Fruit fly (Drosophila melanogaster) whole organism, wandering third instar larva: ENCODE measurements around the gene JTBR.

Experiments used
- Abd-B ChIP-seq: fragments of >200 bp; optimal IDR thresholded peaks from 2 replicates; lab custom pipeline; 2017; ENCODE audit warnings: missing biosample characterization, missing genetic modification characterization
- CG32264 ChIP-seq: fragments of 200-800 bp; sonication (Bioruptor generic); optimal IDR thresholded peaks from 2 replicates; lab custom pipeline; 2016; ENCODE audit warnings: missing biosample characterization, missing genetic modification characterization
- CG9705 ChIP-seq: fragments of 200-800 bp; sonication (Bioruptor generic); optimal IDR thresholded peaks from 2 replicates; lab custom pipeline; 2018; ENCODE audit warnings: missing biosample characterization, mild to moderate bottlenecking, missing genetic modification characterization
- CrebA ChIP-seq: fragments of 200-800 bp; sonication (Bioruptor generic); optimal IDR thresholded peaks from 2 replicates; lab custom pipeline; 2016; ENCODE audit warnings: missing biosample characterization, mild to moderate bottlenecking, missing genetic modification characterization, borderline replicate concordance
- Dfd ChIP-seq: fragments of >200 bp; optimal IDR thresholded peaks from 2 replicates; lab custom pipeline; 2017; ENCODE audit warnings: missing biosample characterization, missing genetic modification characterization
- Dif ChIP-seq: fragments of 200-275, 200-300 bp; sonication (Bioruptor generic); optimal IDR thresholded peaks from 2 replicates; lab custom pipeline; 2018; ENCODE audit warnings: missing biosample characterization, missing genetic modification characterization; ENCODE audit not compliant: partially characterized antibody
- GATAd ChIP-seq: sonication (Bioruptor generic); optimal IDR thresholded peaks from 2 replicates; lab custom pipeline; 2016; ENCODE audit warnings: missing biosample characterization, missing genetic modification characterization
- HLH106 ChIP-seq: fragments of 200-800 bp; optimal IDR thresholded peaks from 3 replicates; lab custom pipeline; 2019; ENCODE audit warnings: missing biosample characterization, mild to moderate bottlenecking, missing genetic modification characterization, moderate library complexity
- Hnf4 ChIP-seq: fragments of 200-800 bp; sonication (Bioruptor generic); optimal IDR thresholded peaks from 2 replicates; lab custom pipeline; 2016; ENCODE audit warnings: missing biosample characterization, mild to moderate bottlenecking, missing genetic modification characterization
- Hr78 ChIP-seq: fragments of >200 bp; optimal IDR thresholded peaks from 2 replicates; lab custom pipeline; 2017; ENCODE audit warnings: missing biosample characterization, missing genetic modification characterization
- Hr83 ChIP-seq: fragments of 200-300 bp; sonication (Bioruptor generic); optimal IDR thresholded peaks from 2 replicates; lab custom pipeline; 2016; ENCODE audit warnings: missing biosample characterization, mild to moderate bottlenecking, missing genetic modification characterization, moderate library complexity; ENCODE audit not compliant: poor library complexity, severe bottlenecking
- Jra ChIP-seq: sonication (Bioruptor generic); optimal IDR thresholded peaks from 2 replicates; lab custom pipeline; 2016; ENCODE audit warnings: missing biosample characterization, missing genetic modification characterization
- Mio ChIP-seq: sonication (Bioruptor generic); optimal IDR thresholded peaks from 2 replicates; lab custom pipeline; 2016; ENCODE audit warnings: missing biosample characterization, missing genetic modification characterization
- Myc ChIP-seq: fragments of >200 bp; optimal IDR thresholded peaks from 2 replicates; lab custom pipeline; 2017
- N ChIP-seq: fragments of >200 bp; optimal IDR thresholded peaks from 2 replicates; lab custom pipeline; 2018; ENCODE audit warnings: missing biosample characterization, missing external identifiers, missing genetic modification characterization
- OdsH ChIP-seq: fragments of 200-800 bp; sonication (Bioruptor generic); optimal IDR thresholded peaks from 2 replicates; lab custom pipeline; 2016; ENCODE audit warnings: missing biosample characterization, mild to moderate bottlenecking, missing genetic modification characterization
- Rel ChIP-seq, 2 experiments: fragments of 200-800 bp; sonication (Bioruptor generic) in 1 of 2; optimal IDR thresholded peaks; 2 replicates in 1 of 2; 3 replicates in 1 of 2; lab custom pipeline; 2016 to 2019; ENCODE audit warnings: mild to moderate bottlenecking in 2 of 2, missing biosample characterization in 2 of 2, missing genetic modification characterization in 2 of 2, moderate library complexity in 1 of 2
- Sp1 ChIP-seq: fragments of 200-800 bp; sonication (Bioruptor generic); optimal IDR thresholded peaks from 3 replicates; lab custom pipeline; 2019; ENCODE audit warnings: missing biosample characterization, mild to moderate bottlenecking, missing genetic modification characterization, moderate library complexity
- Vsx2 ChIP-seq: fragments of 200-300, 225-300 bp; sonication (Bioruptor generic); optimal IDR thresholded peaks from 2 replicates; lab custom pipeline; 2018; ENCODE audit warnings: missing biosample characterization, missing genetic modification characterization; ENCODE audit not compliant: partially characterized antibody
- br ChIP-seq: fragments of 200-800 bp; sonication (Bioruptor generic); optimal IDR thresholded peaks from 2 replicates; lab custom pipeline; 2016; ENCODE audit warnings: missing biosample characterization, missing genetic modification characterization
- brk ChIP-seq: fragments of 200-800 bp; sonication (Bioruptor generic); optimal IDR thresholded peaks from 2 replicates; lab custom pipeline; 2016; ENCODE audit warnings: missing biosample characterization, mild to moderate bottlenecking, missing genetic modification characterization
- dl ChIP-seq, 2 experiments: fragments of 175-275, 200-275 bp in 1 of 2; fragments of 200-275 bp in 1 of 2; sonication (Bioruptor generic); optimal IDR thresholded peaks; lab custom pipeline; 2018; ENCODE audit warnings: mild to moderate bottlenecking in 2 of 2, missing biosample characterization in 2 of 2, missing genetic modification characterization in 2 of 2, moderate library complexity in 2 of 2; ENCODE audit not compliant: partially characterized antibody in 2 of 2, insufficient read depth in 1 of 2
- dmrt93B ChIP-seq: fragments of 200-800 bp; sonication (Bioruptor generic); optimal IDR thresholded peaks from 2 replicates; lab custom pipeline; 2018; ENCODE audit warnings: missing biosample characterization, mild to moderate bottlenecking, missing genetic modification characterization
- dsf ChIP-seq: sonication (Bioruptor generic); optimal IDR thresholded peaks from 2 replicates; lab custom pipeline; 2016; ENCODE audit warnings: missing biosample characterization, missing genetic modification characterization, borderline replicate concordance
- ey ChIP-seq: fragments of 200-800 bp; sonication (Bioruptor generic); optimal IDR thresholded peaks from 2 replicates; lab custom pipeline; 2016; ENCODE audit warnings: missing biosample characterization, missing genetic modification characterization
- foxo ChIP-seq, 2 experiments: fragments of 200-800 bp; sonication (Bioruptor generic); optimal IDR thresholded peaks; 2 replicates in 1 of 2; 3 replicates in 1 of 2; lab custom pipeline; 2016 to 2017; ENCODE audit warnings: missing biosample characterization in 2 of 2, missing genetic modification characterization in 2 of 2
- fru ChIP-seq: fragments of 200-800 bp; sonication (Bioruptor generic); optimal IDR thresholded peaks from 3 replicates; lab custom pipeline; 2016; ENCODE audit warnings: missing biosample characterization, mild to moderate bottlenecking, missing genetic modification characterization
- h ChIP-seq: fragments of 200-800 bp; sonication (Bioruptor generic); optimal IDR thresholded peaks from 3 replicates; lab custom pipeline; 2016; ENCODE audit warnings: missing biosample characterization, mild to moderate bottlenecking, missing genetic modification characterization
- jim ChIP-seq: fragments of 175-275, 200-325 bp; sonication (Bioruptor generic); optimal IDR thresholded peaks from 2 replicates; lab custom pipeline; 2016; ENCODE audit warnings: missing biosample characterization, mild to moderate bottlenecking, missing genetic modification characterization
- lola ChIP-seq: fragments of >200 bp; optimal IDR thresholded peaks from 2 replicates; lab custom pipeline; 2017; ENCODE audit warnings: missing biosample characterization, missing genetic modification characterization
- pan ChIP-seq: fragments of >200 bp; optimal IDR thresholded peaks from 2 replicates; lab custom pipeline; 2017
- psq ChIP-seq: fragments of 200-800 bp; sonication (Bioruptor generic); optimal IDR thresholded peaks from 3 replicates; lab custom pipeline; 2017; ENCODE audit warnings: missing biosample characterization, mild to moderate bottlenecking, missing genetic modification characterization, moderate library complexity
- rgr ChIP-seq: fragments of 200-800 bp; sonication (Bioruptor generic); optimal IDR thresholded peaks from 3 replicates; lab custom pipeline; 2016; ENCODE audit warnings: missing biosample characterization, mild to moderate bottlenecking, missing genetic modification characterization
- sage ChIP-seq: fragments of 200-800 bp; sonication (Bioruptor generic); optimal IDR thresholded peaks from 2 replicates; lab custom pipeline; 2016; ENCODE audit warnings: missing biosample characterization, mild to moderate bottlenecking, missing genetic modification characterization
- sv ChIP-seq: fragments of 200-800 bp; sonication (Bioruptor generic); optimal IDR thresholded peaks from 3 replicates; lab custom pipeline; 2016; ENCODE audit warnings: missing biosample characterization, missing genetic modification characterization
- tai ChIP-seq: sonication (Bioruptor generic); optimal IDR thresholded peaks from 2 replicates; lab custom pipeline; 2016; ENCODE audit warnings: missing biosample characterization, missing genetic modification characterization
- usp ChIP-seq: fragments of >200 bp; optimal IDR thresholded peaks from 2 replicates; lab custom pipeline; 2017; ENCODE audit warnings: missing biosample characterization, missing genetic modification characterization
- woc ChIP-seq: sonication (Bioruptor generic); optimal IDR thresholded peaks from 2 replicates; lab custom pipeline; 2016; ENCODE audit warnings: missing biosample characterization, mild to moderate bottlenecking, missing genetic modification characterization

The JTBR gene

dm6 chr3L:1817405-1817804 is 14.7 kb upstream of the JTBR start:
- TF ChIP-seq jim (GFP tag; lab: Kevin White, UChicago) (no peak), CrebA (no peak), psq (no peak)

dm6 chr3L:1816614-1817013 is 14.0 kb upstream of the JTBR start:
- TF ChIP-seq dsf (GFP tag; lab: Kevin White, UChicago) (no peak), jim (GFP tag; lab: Kevin White, UChicago) (no peak), HLH106 (tag; lab: Kevin White, UChicago) (no peak), pan (no peak), sage (GFP tag; lab: Kevin White, UChicago) (no peak), GATAd (no peak), Sp1 (GFP tag; lab: Kevin White, UChicago) (no peak), usp (GFP tag; lab: Kevin White, UChicago) (no peak), Rel (GFP tag; optimal IDR thresholded peaks at IDR 0.05; lab: Kevin White, UChicago) (no peak), Rel (tag; optimal IDR thresholded peaks at IDR 0.05; lab: Kevin White, UChicago) (no peak), foxo (GFP tag; optimal IDR thresholded peaks at IDR 0.05; lab: Kevin White, UChicago) (no peak), dmrt93B (no peak), woc (GFP tag; lab: Kevin White, UChicago) (no peak), Myc (lab: Kevin White, UChicago) (no peak), CrebA (no peak), Dif (GFP tag; lab: Kevin White, UChicago) (no peak), Vsx2 (GFP tag; lab: Kevin White, UChicago) (no peak), sv (GFP tag; lab: Kevin White, UChicago) (no peak)

dm6 chr3L:1810288-1810687 is 7.6 kb upstream of the JTBR start, which contains the start of gene GV1:
Gene GV1, plus strand, starts transcription at chr3L:1810588.
- no peak for TF ChIP-seq brk (GFP tag; lab: Kevin White, UChicago)
- peak; percentile 40 for TF ChIP-seq h
- TF ChIP-seq Sp1 (GFP tag; lab: Kevin White, UChicago), result peak; percentile 33
- TF ChIP-seq Hnf4 (GFP tag; lab: Kevin White, UChicago), result no peak
- no peak for TF ChIP-seq usp (GFP tag; lab: Kevin White, UChicago)
- TF ChIP-seq Myc (lab: Kevin White, UChicago), result no peak
- peak; percentile 20 for TF ChIP-seq sage (GFP tag; lab: Kevin White, UChicago)

- TF ChIP-seq fru (GFP tag; lab: Kevin White, UChicago) (no peak), h (peak; percentile 77), Dif (GFP tag; lab: Kevin White, UChicago) (no peak), CG32264 (GFP tag; lab: Kevin White, UChicago) (no peak), sv (GFP tag; lab: Kevin White, UChicago) (peak; percentile 90), Hr83 (GFP tag; lab: Kevin White, UChicago) (no peak), brk (GFP tag; lab: Kevin White, UChicago) (no peak), rgr (GFP tag; lab: Kevin White, UChicago) (peak; percentile 70), psq (peak; percentile 34), jim (GFP tag; lab: Kevin White, UChicago) (no peak), CrebA (no peak), Hr78 (no peak), N (no peak), usp (GFP tag; lab: Kevin White, UChicago) (no peak), HLH106 (tag; lab: Kevin White, UChicago) (peak; percentile 52), Dfd (GFP tag; lab: Kevin White, UChicago) (no peak), Jra (no peak), Sp1 (GFP tag; lab: Kevin White, UChicago) (peak; percentile 34), tai (GFP tag; lab: Kevin White, UChicago) (no peak), CG9705 (no peak), OdsH (peak; percentile 43), Abd-B (no peak), ey (GFP tag; lab: Kevin White, UChicago) (peak; percentile 52), br (GFP tag; lab: Kevin White, UChicago) (peak; percentile 71), woc (GFP tag; lab: Kevin White, UChicago) (peak; percentile 34), dsf (GFP tag; lab: Kevin White, UChicago) (no peak), pan (no peak), Hnf4 (GFP tag; lab: Kevin White, UChicago) (no peak), Rel (GFP tag; optimal IDR thresholded peaks at IDR 0.05; lab: Kevin White, UChicago) (no peak), Rel (tag; optimal IDR thresholded peaks at IDR 0.05; lab: Kevin White, UChicago) (no peak), dmrt93B (no peak), Myc (lab: Kevin White, UChicago) (no peak), sage (GFP tag; lab: Kevin White, UChicago) (no peak), GATAd (no peak), foxo (GFP tag; optimal IDR thresholded peaks at IDR 0.05; lab: Kevin White, UChicago) (peak in 1 of 2 experiments; percentile 71), dl (GFP tag; optimal IDR thresholded peaks at IDR 0.05; lab: Kevin White, UChicago; ENCODE audit: insufficient read depth in 1 of 2, partially characterized antibody in 2 of 2) (no peak), Mio (GFP tag; lab: Kevin White, UChicago) (no peak), Vsx2 (GFP tag; lab: Kevin White, UChicago) (no peak), lola (GFP tag; lab: Kevin White, UChicago) (no peak)
Measured at dm6 chr3L:1808631-1809030, 6.0 kb upstream of the JTBR start.
